Worm (Caenorhabditis elegans) whole organism, L1 larva: ENCODE measurements around the gene sru-39.

ENCODE experiments used
- aha-1 ChIP-seq: fragments of 150-350 bp; optimal IDR thresholded peaks from 2 replicates; lab custom pipeline; 2014; ENCODE audit warnings: missing biosample characterization, missing genetic modification characterization
- grh-1 ChIP-seq: fragments of 200-800 bp; sonication (Bioruptor generic); IDR thresholded peaks from 2 replicates; pipeline ENCODE4 v1.3.6; 2022; ENCODE audit warnings: missing genetic modification reagents, missing genetic modification characterization, missing compliant biosample characterization
- jun-1 ChIP-seq: fragments of 150-350 bp; optimal IDR thresholded peaks from 2 replicates; lab custom pipeline; 2014; ENCODE audit warnings: missing biosample characterization, missing genetic modification reagents, missing genetic modification characterization
- lin-13 ChIP-seq: fragments of 150-350 bp; optimal IDR thresholded peaks from 2 replicates; lab custom pipeline; 2014; ENCODE audit warnings: missing biosample characterization, missing genetic modification reagents, missing genetic modification characterization
- lin-15B ChIP-seq: fragments of 150-350 bp; sonication (generic microtip); optimal IDR thresholded peaks from 3 replicates; lab custom pipeline; 2014; ENCODE audit warnings: missing biosample characterization, missing genetic modification characterization
- nhr-85 ChIP-seq: sonication (generic microtip); peaks from one replicate; lab custom pipeline; 2016; ENCODE audit warnings: missing genetic modification characterization, inconsistent platforms, missing compliant biosample characterization
- snpc-4 ChIP-seq: fragments of 150-350 bp; optimal IDR thresholded peaks from 2 replicates; lab custom pipeline; 2014; ENCODE audit warnings: missing biosample characterization, missing genetic modification characterization

- TF ChIP-seq lin-15B: no peak
- no peak for TF ChIP-seq grh-1 (GFP tag; lab: Robert Waterston, UW)
- no peak for TF ChIP-seq lin-13 (GFP tag; lab: Kevin White, UChicago)
- no peak for TF ChIP-seq aha-1
- TF ChIP-seq jun-1 (tag; lab: Kevin White, UChicago): no peak
- no peak for TF ChIP-seq snpc-4 (tag; lab: Kevin White, UChicago)
- no peak for TF ChIP-seq nhr-85 (tag; lab: Kevin White, UChicago)
Measured at ce11 chrV:9757884-9758283, 45.4 kb upstream of the sru-39 start, which contains the start of gene F58E6.11.
